Worm (Caenorhabditis elegans): ENCODE data around the gene C09E7.7.
"Not testable (repeated sequence)": the region's sequence is repeated elsewhere in the genome, so short reads cannot be mapped to it uniquely, and the experiment has no call there.

DNA sequence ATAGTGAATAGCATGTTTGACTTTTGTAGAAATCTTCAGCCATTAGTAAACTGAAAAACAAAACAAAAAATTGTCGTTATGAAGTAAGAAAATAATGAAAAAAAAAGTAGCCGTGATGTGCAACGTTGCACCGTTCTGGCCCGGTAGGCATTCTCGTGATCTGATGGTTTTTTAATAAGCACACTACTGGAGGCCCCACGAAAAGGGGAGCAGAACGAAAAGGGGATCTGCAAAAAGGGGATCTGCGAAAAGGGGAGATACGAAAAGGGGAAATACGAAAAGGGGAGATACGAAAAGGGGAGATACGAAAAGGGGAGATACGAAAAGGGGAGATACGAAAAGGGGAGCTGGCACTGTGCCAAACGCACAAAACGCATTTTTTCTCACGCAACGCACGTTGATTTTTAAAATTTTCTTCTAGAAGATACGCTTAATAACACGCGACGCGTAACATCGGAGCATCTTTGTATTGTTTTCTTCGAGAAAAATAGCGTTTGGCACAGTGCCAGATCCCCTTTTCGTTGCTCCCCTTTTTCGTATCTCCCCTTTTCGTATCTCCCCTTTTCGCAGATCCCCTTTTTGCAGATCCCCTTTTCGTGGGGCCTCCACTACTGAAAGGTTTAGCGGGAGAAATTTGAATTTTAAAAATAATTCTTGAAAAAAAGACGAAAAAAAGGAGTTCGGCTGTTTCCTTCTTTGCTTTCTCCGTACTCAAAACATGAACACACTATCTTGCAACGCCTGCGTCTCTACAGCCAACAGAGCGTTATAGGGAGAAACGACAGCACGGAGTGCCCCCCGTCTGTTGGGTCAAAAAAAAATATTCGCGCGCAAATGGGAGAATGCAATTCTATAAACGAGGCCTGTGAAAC is at the start of gene C09E7.7:
- TF ChIP-seq nhr-28 (tag; optimal IDR thresholded peaks at IDR 0.05); sptf-1 (tag; optimal IDR thresholded peaks at IDR 0.05); nhr-237 (tag; optimal IDR thresholded peaks at IDR 0.05); ces-1 (GFP tag; optimal IDR thresholded peaks at IDR 0.05); nhr-76 (tag; optimal IDR thresholded peaks at IDR 0.05); zip-4 (GFP tag; optimal IDR thresholded peaks at IDR 0.05): not testable (repeated sequence)
- peak; percentile 79 for TF ChIP-seq rnt-1 (tag; optimal IDR thresholded peaks at IDR 0.05)
- peak; percentile 10 for TF ChIP-seq lin-13 (GFP tag; optimal IDR thresholded peaks at IDR 0.05)
- peak; percentile 61 to 63 for TF ChIP-seq lsy-2 (tag; optimal IDR thresholded peaks at IDR 0.05)
